Worm (Caenorhabditis elegans) whole organism, mixed stage, embryonic: ENCODE results near the gene T24B8.7.
A peak's percentile ranks its signal among the peaks of the same experiment; 100 is the strongest.

Experiments
- M03D4.4 ChIP-seq: sonication (generic microtip); optimal IDR thresholded peaks from 2 replicates; lab custom pipeline; 2017; ENCODE audit warnings: mild to moderate bottlenecking, missing genetic modification characterization, missing compliant biosample characterization
- bed-3 ChIP-seq: fragments of 200-800 bp; sonication (Bioruptor generic); optimal IDR thresholded peaks from 3 replicates; lab custom pipeline; 2018; ENCODE audit warnings: mild to moderate bottlenecking, missing genetic modification characterization, moderate library complexity, missing compliant biosample characterization
- blmp-1 ChIP-seq: fragments of 150-350 bp; optimal IDR thresholded peaks from 2 replicates; lab custom pipeline; 2014; ENCODE audit warnings: missing biosample characterization, missing genetic modification characterization
- ceh-39 ChIP-seq: fragments of 150-350 bp; optimal IDR thresholded peaks from 2 replicates; lab custom pipeline; 2014; ENCODE audit warnings: missing biosample characterization, missing genetic modification characterization
- ceh-43 ChIP-seq: fragments of 200-800 bp; sonication (Bioruptor generic); optimal IDR thresholded peaks from 2 replicates; lab custom pipeline; 2018; ENCODE audit warnings: mild to moderate bottlenecking, missing genetic modification characterization, moderate library complexity, missing compliant biosample characterization
- ceh-83 ChIP-seq: fragments of 200-800 bp; sonication (Bioruptor generic); optimal IDR thresholded peaks from 2 replicates; lab custom pipeline; 2018; ENCODE audit warnings: mild to moderate bottlenecking, missing genetic modification characterization, missing compliant biosample characterization
- ces-1 ChIP-seq: fragments of 150-350 bp; optimal IDR thresholded peaks from 2 replicates; lab custom pipeline; 2014; ENCODE audit warnings: missing biosample characterization, missing genetic modification reagents, missing genetic modification characterization
- cnd-1 ChIP-seq: fragments of 200-800 bp; sonication (Bioruptor generic); optimal IDR thresholded peaks from 2 replicates; lab custom pipeline; 2018; ENCODE audit warnings: mild to moderate bottlenecking, missing genetic modification characterization, missing compliant biosample characterization
- drap-1 ChIP-seq: fragments of 200-800 bp; sonication (Bioruptor generic); optimal IDR thresholded peaks from 3 replicates; lab custom pipeline; 2018; ENCODE audit warnings: mild to moderate bottlenecking, missing genetic modification characterization, missing compliant biosample characterization
- elt-1 ChIP-seq: sonication (generic microtip); optimal IDR thresholded peaks from 2 replicates; lab custom pipeline; 2017; ENCODE audit warnings: missing genetic modification characterization, mild to moderate bottlenecking, missing compliant biosample characterization, antibody characterized with exemption, moderate library complexity, borderline replicate concordance; ENCODE audit not compliant: insufficient read depth
- flh-1 ChIP-seq: fragments of 200-800 bp; sonication (Bioruptor generic); optimal IDR thresholded peaks from 2 replicates; lab custom pipeline; 2018; ENCODE audit warnings: mild to moderate bottlenecking, missing genetic modification characterization, moderate library complexity, missing compliant biosample characterization
- lin-13 ChIP-seq: fragments of 150-350 bp; optimal IDR thresholded peaks from 2 replicates; lab custom pipeline; 2014; ENCODE audit warnings: missing biosample characterization, missing genetic modification characterization
- lin-32 ChIP-seq: fragments of 200-800 bp; sonication (Bioruptor generic); optimal IDR thresholded peaks from 2 replicates; lab custom pipeline; 2018; ENCODE audit warnings: mild to moderate bottlenecking, missing genetic modification characterization, missing compliant biosample characterization
- lsy-2 ChIP-seq: fragments of 150-350 bp; optimal IDR thresholded peaks from 2 replicates; lab custom pipeline; 2014; ENCODE audit warnings: missing biosample characterization, missing genetic modification characterization
- mab-5 ChIP-seq: fragments of 150-350 bp; optimal IDR thresholded peaks from 2 replicates; lab custom pipeline; 2014; ENCODE audit warnings: missing biosample characterization, missing genetic modification characterization
- mep-1 ChIP-seq: fragments of 150-350 bp; optimal IDR thresholded peaks from 2 replicates; lab custom pipeline; 2017; ENCODE audit warnings: missing biosample characterization, missing genetic modification reagents, missing genetic modification characterization, inconsistent platforms
- mls-2 ChIP-seq: sonication (generic microtip); optimal IDR thresholded peaks from 2 replicates; lab custom pipeline; 2016; ENCODE audit warnings: mild to moderate bottlenecking, missing genetic modification characterization, moderate library complexity, missing compliant biosample characterization
- nhr-12 ChIP-seq: fragments of 150-350 bp; optimal IDR thresholded peaks from 2 replicates; lab custom pipeline; 2014; ENCODE audit warnings: missing biosample characterization, missing genetic modification characterization
- nhr-2 ChIP-seq: fragments of 150-350 bp; optimal IDR thresholded peaks from 2 replicates; lab custom pipeline; 2014; ENCODE audit warnings: missing biosample characterization, missing genetic modification characterization
- nhr-237 ChIP-seq: fragments of 150-350 bp; optimal IDR thresholded peaks from 2 replicates; lab custom pipeline; 2014; ENCODE audit warnings: missing biosample characterization, missing genetic modification characterization
- nhr-28 ChIP-seq: fragments of 150-350 bp; optimal IDR thresholded peaks from 2 replicates; lab custom pipeline; 2014; ENCODE audit warnings: missing biosample characterization, missing genetic modification characterization
- nhr-76 ChIP-seq: sonication (generic microtip); optimal IDR thresholded peaks from 2 replicates; lab custom pipeline; 2017; ENCODE audit warnings: missing biosample characterization, missing genetic modification characterization
- pha-4 ChIP-seq: fragments of 150-350 bp; optimal IDR thresholded peaks from 2 replicates; lab custom pipeline; 2018; ENCODE audit warnings: missing biosample characterization, missing genetic modification reagents, missing genetic modification characterization
- sem-2 ChIP-seq: fragments of 200-800 bp; sonication (Bioruptor generic); optimal IDR thresholded peaks from 2 replicates; lab custom pipeline; 2018; ENCODE audit warnings: mild to moderate bottlenecking, missing genetic modification characterization, missing compliant biosample characterization
- snpc-4 ChIP-seq: fragments of 150-350 bp; optimal IDR thresholded peaks from 2 replicates; lab custom pipeline; 2014; ENCODE audit warnings: missing biosample characterization, missing genetic modification characterization
- sptf-1 ChIP-seq: sonication (generic microtip); optimal IDR thresholded peaks from 2 replicates; lab custom pipeline; 2017; ENCODE audit warnings: mild to moderate bottlenecking, missing genetic modification characterization, moderate library complexity, missing compliant biosample characterization
- tbx-8 ChIP-seq: fragments of 200-800 bp; sonication (Bioruptor generic); optimal IDR thresholded peaks from 2 replicates; lab custom pipeline; 2018; ENCODE audit warnings: mild to moderate bottlenecking, missing genetic modification characterization, moderate library complexity, missing compliant biosample characterization
- unc-120 ChIP-seq: sonication (generic microtip); optimal IDR thresholded peaks from 2 replicates; lab custom pipeline; 2017; ENCODE audit warnings: missing genetic modification characterization, missing compliant biosample characterization; ENCODE audit not compliant: poor library complexity, severe bottlenecking
- unc-39 ChIP-seq: fragments of 150-350 bp; optimal IDR thresholded peaks from 2 replicates; lab custom pipeline; 2014; ENCODE audit warnings: missing biosample characterization, missing genetic modification characterization
- unc-62 ChIP-seq: fragments of 150-350 bp; optimal IDR thresholded peaks from 2 replicates; lab custom pipeline; 2014; ENCODE audit warnings: missing biosample characterization, missing genetic modification reagents, missing genetic modification characterization
- zip-8 ChIP-seq: fragments of 150-350 bp; optimal IDR thresholded peaks from 2 replicates; lab custom pipeline; 2014; ENCODE audit warnings: missing biosample characterization, missing genetic modification characterization

T24B8.7 gene

DNA sequence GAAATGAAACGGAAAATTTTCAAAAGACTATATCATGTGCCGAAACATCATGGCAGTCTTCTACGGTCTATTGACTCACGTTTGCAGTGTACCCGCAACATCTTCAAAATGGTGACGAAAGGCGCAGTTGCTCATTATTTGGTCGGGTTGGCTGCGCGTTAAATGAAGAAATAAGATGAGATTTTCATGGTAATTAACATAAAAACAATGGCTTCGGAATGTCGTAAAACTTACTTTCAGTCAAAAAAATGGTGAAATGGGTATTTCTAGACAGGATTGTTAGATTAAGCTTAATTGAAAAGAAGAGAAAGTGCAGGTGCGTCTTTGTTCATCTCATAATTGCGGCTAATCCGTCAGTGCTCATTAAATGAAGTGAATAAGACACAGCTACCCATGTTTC lies at the start of gene T24B8.7:
TSS of gene T24B8.7 (minus strand) at position 101 of the 400 bp plus-strand sequence.
- TF ChIP-seq nhr-28 (tag; lab: Kevin White, UChicago) (no peak), lsy-2 (tag; lab: Kevin White, UChicago) (no peak), zip-8 (tag; lab: Kevin White, UChicago) (no peak), lin-32 (no peak), ceh-39 (tag; lab: Kevin White, UChicago) (no peak), nhr-237 (tag; lab: Kevin White, UChicago) (no peak), ceh-83 (GFP tag; lab: Kevin White, UChicago) (no peak), flh-1 (GFP tag; lab: Kevin White, UChicago) (no peak), drap-1 (GFP tag; lab: Kevin White, UChicago) (no peak), unc-39 (tag; lab: Kevin White, UChicago) (no peak), ceh-43 (GFP tag; lab: Kevin White, UChicago) (no peak), nhr-12 (tag; lab: Kevin White, UChicago) (no peak), bed-3 (no peak), mab-5 (no peak), pha-4 (tag; lab: Kevin White, UChicago) (no peak), unc-62 (GFP tag; lab: Kevin White, UChicago) (no peak), ces-1 (GFP tag; lab: Kevin White, UChicago) (no peak), lin-13 (tag; lab: Kevin White, UChicago) (no peak), elt-1 (tag; lab: Kevin White, UChicago) (no peak), blmp-1 (tag; lab: Kevin White, UChicago) (no peak)
- TF ChIP-seq, all 35 proteins: peak for 0

DNA sequence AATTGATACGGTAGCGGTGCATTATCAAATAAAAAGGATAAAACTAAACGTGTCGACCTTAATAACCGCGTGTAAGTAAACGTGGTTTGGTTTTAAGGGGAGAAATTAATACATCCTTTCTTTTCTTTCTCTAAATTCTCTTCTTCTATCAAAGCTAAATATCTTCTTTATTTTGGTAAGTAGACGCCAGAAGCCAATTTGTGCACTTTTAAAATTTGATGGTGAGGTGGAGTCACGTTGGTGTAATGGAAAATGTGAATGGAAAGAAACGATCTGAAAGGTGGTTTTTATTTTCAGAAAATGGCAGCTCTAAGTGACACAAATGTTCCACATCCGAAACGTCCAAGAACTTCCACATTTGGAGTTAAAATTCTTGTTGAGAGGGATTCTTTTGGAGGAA lies 47.3 kb upstream of the T24B8.7 start, which contains the start of gene T24H10.5:
TSS of gene T24H10.5 (plus strand) at position 301 of the 400 bp plus-strand sequence.
- no peak for TF ChIP-seq unc-62 (GFP tag; lab: Kevin White, UChicago)
- no peak for TF ChIP-seq drap-1 (GFP tag; lab: Kevin White, UChicago)
- no peak for TF ChIP-seq tbx-8 (GFP tag; lab: Kevin White, UChicago)
- no peak for TF ChIP-seq elt-1 (tag; lab: Kevin White, UChicago)
- TF ChIP-seq nhr-76 (tag; lab: Kevin White, UChicago): no peak
- TF ChIP-seq mep-1 (tag; lab: Kevin White, UChicago): no peak
- TF ChIP-seq blmp-1 (tag; lab: Kevin White, UChicago): no peak
- no peak for TF ChIP-seq M03D4.4 (tag; lab: Kevin White, UChicago)
- no peak for TF ChIP-seq ces-1 (GFP tag; lab: Kevin White, UChicago)
- no peak for TF ChIP-seq cnd-1 (tag; lab: Kevin White, UChicago)
- no peak for TF ChIP-seq nhr-237 (tag; lab: Kevin White, UChicago)
- TF ChIP-seq nhr-12 (tag; lab: Kevin White, UChicago): no peak
- no peak for TF ChIP-seq snpc-4 (tag; lab: Kevin White, UChicago)

DNA sequence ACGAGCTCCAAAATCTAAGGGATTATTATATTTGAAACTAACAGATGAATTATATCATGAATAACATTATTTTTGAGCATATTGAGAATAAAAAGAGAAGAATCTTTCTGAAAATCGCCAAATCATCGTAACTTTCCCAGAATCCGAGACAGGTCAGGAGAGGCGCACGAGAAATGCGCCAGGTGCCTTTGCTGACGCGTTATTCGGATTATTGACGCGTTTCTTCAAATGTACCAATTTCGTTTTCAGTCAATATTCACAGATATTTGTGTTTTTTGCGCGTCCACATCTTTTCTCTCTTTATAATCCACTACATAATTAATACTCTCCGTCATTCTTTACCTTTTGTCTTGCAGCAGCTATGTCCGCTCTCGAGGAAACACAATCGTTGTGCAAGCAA lies 45.6 kb upstream of the T24B8.7 start, which contains the start of gene T24H10.1:
TSS of gene T24H10.1 (plus strand) at position 355 of the 400 bp plus-strand sequence.
- TF ChIP-seq cnd-1 (tag; lab: Kevin White, UChicago): peak; percentile 30
- TF ChIP-seq mls-2: no peak
- TF ChIP-seq pha-4 (tag; lab: Kevin White, UChicago): peak; percentile 61
- peak; percentile 27 for TF ChIP-seq lsy-2 (tag; lab: Kevin White, UChicago)
- TF ChIP-seq lin-32: no peak
- TF ChIP-seq elt-1 (tag; lab: Kevin White, UChicago): no peak
- TF ChIP-seq mep-1 (tag; lab: Kevin White, UChicago): peak; percentile 38
- TF ChIP-seq nhr-76 (tag; lab: Kevin White, UChicago): no peak
- TF ChIP-seq nhr-28 (tag; lab: Kevin White, UChicago): no peak
- TF ChIP-seq flh-1 (GFP tag; lab: Kevin White, UChicago): no peak
- TF ChIP-seq unc-120: peak; percentile 6
- TF ChIP-seq ces-1 (GFP tag; lab: Kevin White, UChicago): peak; percentile 11
- no peak for TF ChIP-seq nhr-12 (tag; lab: Kevin White, UChicago)
- no peak for TF ChIP-seq M03D4.4 (tag; lab: Kevin White, UChicago)
- TF ChIP-seq lin-13 (tag; lab: Kevin White, UChicago): peak; percentile 77
- no peak for TF ChIP-seq nhr-2 (tag; lab: Kevin White, UChicago)
- TF ChIP-seq, all 35 proteins: peak for 7

DNA sequence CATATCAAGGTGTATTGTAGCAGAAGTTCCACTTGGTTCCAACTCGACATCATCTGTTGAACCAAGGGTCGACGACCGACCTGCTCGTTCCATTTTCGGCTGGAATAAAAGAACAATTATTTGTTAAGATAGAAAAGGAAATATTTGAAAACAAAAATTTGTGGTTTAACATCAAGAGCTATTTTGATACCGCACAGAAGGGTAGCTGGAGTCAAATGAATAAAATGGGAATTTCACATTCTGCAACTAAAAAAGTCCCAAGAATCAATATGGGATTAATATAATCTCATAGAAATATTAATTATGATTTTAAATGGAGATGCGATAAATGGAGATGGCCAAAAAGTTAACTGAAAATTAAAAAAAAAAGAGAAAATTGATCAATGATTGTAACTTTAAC lies 45.0 kb upstream of the T24B8.7 start, which contains the start of gene clh-5:
TSS of gene clh-5 (minus strand) at position 101 of the 400 bp plus-strand sequence.
- TF ChIP-seq lsy-2 (tag; lab: Kevin White, UChicago): no peak
- no peak for TF ChIP-seq M03D4.4 (tag; lab: Kevin White, UChicago)
- TF ChIP-seq blmp-1 (tag; lab: Kevin White, UChicago): no peak
- TF ChIP-seq sptf-1 (tag; lab: Kevin White, UChicago): no peak
- no peak for TF ChIP-seq tbx-8 (GFP tag; lab: Kevin White, UChicago)
- TF ChIP-seq ceh-43 (GFP tag; lab: Kevin White, UChicago): no peak
- no peak for TF ChIP-seq ceh-39 (tag; lab: Kevin White, UChicago)
- TF ChIP-seq nhr-76 (tag; lab: Kevin White, UChicago): no peak
- TF ChIP-seq unc-39 (tag; lab: Kevin White, UChicago): no peak
- TF ChIP-seq nhr-12 (tag; lab: Kevin White, UChicago): no peak
- no peak for TF ChIP-seq drap-1 (GFP tag; lab: Kevin White, UChicago)
- TF ChIP-seq ceh-83 (GFP tag; lab: Kevin White, UChicago): no peak
- TF ChIP-seq mls-2: no peak
- TF ChIP-seq sem-2 (GFP tag; lab: Kevin White, UChicago): no peak
